Fruit fly (Drosophila melanogaster) whole organism: ENCODE measurements around the gene wat.

Experiments
- CG8478 ChIP-seq: fragments of >200 bp; optimal IDR thresholded peaks from 2 replicates; lab custom pipeline; 2018; ENCODE audit warnings: inconsistent platforms
- pan ChIP-seq: fragments of >200 bp; optimal IDR thresholded peaks from 2 replicates; lab custom pipeline; 2017

- TF ChIP-seq pan (no peak), CG8478 (lab: Kevin White, UChicago) (no peak)
These were observed 34.3 kb downstream of the wat start for dm6 chr3R:28985887-28986286.
